Worm (Caenorhabditis elegans): Measurements from ENCODE around the gene T05A7.12.

The T05A7.12 gene

ce11 chrII:4663186-4663585 lies at the start of gene T05A7.12:
TSS of gene T05A7.12 (minus strand) at chrII:4663286.
- TF ChIP-seq ceh-8 (GFP tag; optimal IDR thresholded peaks at IDR 0.05) = peak; percentile 56
- TF ChIP-seq irx-1 (tag; optimal IDR thresholded peaks at IDR 0.05) = no peak

ce11 chrII:4710813-4711212 lies 47.7 kb upstream of the T05A7.12 start:
- TF ChIP-seq fos-1 (tag; optimal IDR thresholded peaks at IDR 0.05) (no peak), efl-3 (GFP tag; optimal IDR thresholded peaks at IDR 0.05) (no peak), mab-9 (GFP tag; IDR thresholded peaks at IDR 0.05) (no peak), hpl-2 (GFP tag; optimal IDR thresholded peaks at IDR 0.05) (no peak), hlh-17 (GFP tag; optimal IDR thresholded peaks at IDR 0.05; ENCODE audit: borderline replicate concordance) (no peak), Y116A8C.19 (tag; optimal IDR thresholded peaks at IDR 0.05; ENCODE audit: borderline replicate concordance) (no peak), ceh-82 (tag; optimal IDR thresholded peaks at IDR 0.05) (no peak), sup-37 (GFP tag; optimal IDR thresholded peaks at IDR 0.05) (no peak), elt-2 (tag; optimal IDR thresholded peaks at IDR 0.05) (no peak), rnt-1 (tag; optimal IDR thresholded peaks at IDR 0.05) (no peak), ceh-63 (GFP tag; optimal IDR thresholded peaks at IDR 0.05) (no peak), lsy-2 (tag; optimal IDR thresholded peaks at IDR 0.05) (no peak), skn-1 (tag; optimal IDR thresholded peaks at IDR 0.05) (no peak), tbx-2 (tag; optimal IDR thresholded peaks at IDR 0.05) (no peak), nhr-76 (tag; optimal IDR thresholded peaks at IDR 0.05) (no peak)

- TF ChIP-seq nhr-90 (tag; optimal IDR thresholded peaks at IDR 0.05; ENCODE audit: poor library complexity) (peak; percentile 11), ztf-11 (tag; optimal IDR thresholded peaks at IDR 0.05) (no peak), lsy-2 (tag; optimal IDR thresholded peaks at IDR 0.05) (peak in 1 of 2 experiments; percentile 1), efl-1 (optimal IDR thresholded peaks at IDR 0.05) (no peak), efl-1 (GFP tag; optimal IDR thresholded peaks at IDR 0.05 in 1 of 2) (peak in 1 of 2 experiments; percentile 52), unc-30 (tag; optimal IDR thresholded peaks at IDR 0.05) (no peak)
Measured at ce11 chrII:4710120-4710519, 47.0 kb upstream of the T05A7.12 start, which contains the start of gene tag-151. TSS of gene tag-151 (plus strand) at chrII:4710277.

ce11 chrII:4706359-4706871 lies 43.3 kb upstream of the T05A7.12 start, which contains the start of the genes F10G7.9 and tsn-1:
TSS of gene F10G7.9 (minus strand) at chrII:4706485.
TSS of gene tsn-1 (plus strand) at chrII:4706821.
- TF ChIP-seq blmp-1 (tag; optimal IDR thresholded peaks at IDR 0.05) = no peak
- TF ChIP-seq nhr-76 (tag; optimal IDR thresholded peaks at IDR 0.05) = no peak
- TF ChIP-seq tbx-2 (tag; optimal IDR thresholded peaks at IDR 0.05) = peak; percentile 45
- peak; percentile 21 to 62 (median 38) for TF ChIP-seq ceh-82 (tag; optimal IDR thresholded peaks at IDR 0.05)
- TF ChIP-seq lsy-2 (tag; optimal IDR thresholded peaks at IDR 0.05) = peak; percentile 93 to 98
- peak; percentile 59 for TF ChIP-seq skn-1 (tag; optimal IDR thresholded peaks at IDR 0.05)
- peak; percentile 80 to 87 for TF ChIP-seq efl-1 (optimal IDR thresholded peaks at IDR 0.05)
- TF ChIP-seq efl-1 (GFP tag; optimal IDR thresholded peaks at IDR 0.05 in 1 of 2) = peak; percentile 70 to 96
- no peak for TF ChIP-seq sox-4 (tag; optimal IDR thresholded peaks at IDR 0.05)
- peak; percentile 50 for TF ChIP-seq lin-13 (GFP tag; optimal IDR thresholded peaks at IDR 0.05)
- no peak for TF ChIP-seq nhr-77 (tag; optimal IDR thresholded peaks at IDR 0.05)
- TF ChIP-seq tlp-1 (tag; optimal IDR thresholded peaks at IDR 0.05) = no peak
- peak; percentile 49 for TF ChIP-seq xbp-1 (tag; optimal IDR thresholded peaks at IDR 0.05)
- peak; percentile 68 for TF ChIP-seq snu-23 (GFP tag; optimal IDR thresholded peaks at IDR 0.05)
- peak; percentile 57 to 76 (median 72) for TF ChIP-seq dpl-1 (GFP tag; optimal IDR thresholded peaks at IDR 0.05)
- peak; percentile 2 for TF ChIP-seq nhr-90 (tag; optimal IDR thresholded peaks at IDR 0.05; ENCODE audit: poor library complexity)
- TF ChIP-seq elt-2 (tag; optimal IDR thresholded peaks at IDR 0.05) = peak; percentile 37
- TF ChIP-seq unc-86 (tag; optimal IDR thresholded peaks at IDR 0.05) = peak; percentile 33
- TF ChIP-seq C16A3.4 (tag; optimal IDR thresholded peaks at IDR 0.05) = peak; percentile 48
- peak; percentile 68 for TF ChIP-seq lin-14 (GFP tag; optimal IDR thresholded peaks at IDR 0.05)
- no peak for TF ChIP-seq ztf-4 (tag; optimal IDR thresholded peaks at IDR 0.05)
- peak; percentile 61 to 86 for TF ChIP-seq lin-35 (GFP tag; optimal IDR thresholded peaks at IDR 0.05)
- peak; percentile 74 for TF ChIP-seq nhr-85 (tag)
- TF ChIP-seq nhr-71 (tag; optimal IDR thresholded peaks at IDR 0.05) = peak; percentile 71
- TF ChIP-seq hpl-2 (GFP tag; optimal IDR thresholded peaks at IDR 0.05) = no peak
- TF ChIP-seq mdl-1 (tag; optimal IDR thresholded peaks at IDR 0.05) = peak in 1 of 2 experiments; percentile 59
- TF ChIP-seq nhr-19 (GFP tag; conservative IDR thresholded peaks at IDR 0.05) = peak; percentile 44; the same call in 1 of the 2 replicates
- peak; percentile 47 for TF ChIP-seq swsn-7 (tag; optimal IDR thresholded peaks at IDR 0.05)
- no peak for TF ChIP-seq lir-3 (tag; optimal IDR thresholded peaks at IDR 0.05; ENCODE audit: poor library complexity)
- peak; percentile 69 for TF ChIP-seq rnt-1 (tag; optimal IDR thresholded peaks at IDR 0.05)
- TF ChIP-seq F16B12.6 (tag; optimal IDR thresholded peaks at IDR 0.05) = peak; percentile 41
- peak; percentile 32 for TF ChIP-seq unc-130 (tag; optimal IDR thresholded peaks at IDR 0.05)
- peak; percentile 58 for TF ChIP-seq nhr-20 (tag; optimal IDR thresholded peaks at IDR 0.05)
- TF ChIP-seq lin-15B (tag; optimal IDR thresholded peaks at IDR 0.05) = peak; percentile 46
